ENCODE assay signal across 5 fruit fly cellular contexts in genomic region chr3L:11318532-11319170, dm6.
TF ChIP-seq lines count a peak whose summit lies in the region.

No protein-coding gene starts in this region.

- TF ChIP-seq CTCF in whole organism, embryonic (GFP tag; optimal IDR thresholded peaks at IDR 0.05; lab: Kevin White, UChicago) = peak; percentile 28

TF ChIP-seq in whole organism, adult, 20 proteins besides CTCF, POLR2A, EP300 and RAD21 (continues in another document):
- peak; percentile 46 for TF ChIP-seq kay (GFP tag; lab: Kevin White, UChicago; ENCODE audit: borderline replicate concordance)
- no peak for TF ChIP-seq Clk (GFP tag; optimal IDR thresholded peaks at IDR 0.05; lab: Kevin White, UChicago)
- TF ChIP-seq Hr96 (GFP tag; optimal IDR thresholded peaks at IDR 0.05; lab: Kevin White, UChicago) = peak; percentile 58
- TF ChIP-seq CG11617 (GFP tag; optimal IDR thresholded peaks at IDR 0.05; lab: Kevin White, UChicago) = no peak
- TF ChIP-seq ovo (GFP tag; optimal IDR thresholded peaks at IDR 0.05; lab: Kevin White, UChicago) = no peak
- TF ChIP-seq CG1620 (GFP tag; optimal IDR thresholded peaks at IDR 0.05; lab: Kevin White, UChicago) = no peak
- peak; percentile 28 for TF ChIP-seq CG33017 (tag; optimal IDR thresholded peaks at IDR 0.05; lab: Kevin White, UChicago)
- peak; percentile 44 for TF ChIP-seq CG7045 (GFP tag; optimal IDR thresholded peaks at IDR 0.05; lab: Kevin White, UChicago)
- peak; percentile 76 for TF ChIP-seq CG7101 (tag; optimal IDR thresholded peaks at IDR 0.05; lab: Kevin White, UChicago)
- peak; percentile 83 for TF ChIP-seq tj (GFP tag; optimal IDR thresholded peaks at IDR 0.05; lab: Kevin White, UChicago)
- TF ChIP-seq bab1 (GFP tag; optimal IDR thresholded peaks at IDR 0.05; lab: Kevin White, UChicago) = peak; percentile 93
- TF ChIP-seq CG14711 (tag; optimal IDR thresholded peaks at IDR 0.05; lab: Kevin White, UChicago) = peak; percentile 77
- peak; percentile 34 for TF ChIP-seq CG12768 (GFP tag; optimal IDR thresholded peaks at IDR 0.05; lab: Kevin White, UChicago)
- no peak for TF ChIP-seq CG5204 (GFP tag; optimal IDR thresholded peaks at IDR 0.05; lab: Kevin White, UChicago)
- TF ChIP-seq Crg-1 (GFP tag; optimal IDR thresholded peaks at IDR 0.05; lab: Kevin White, UChicago) = peak; percentile 45
- TF ChIP-seq cnc (optimal IDR thresholded peaks at IDR 0.05; lab: Kevin White, UChicago) = no peak
- no peak for TF ChIP-seq cic (GFP tag; optimal IDR thresholded peaks at IDR 0.05; lab: Kevin White, UChicago)
- TF ChIP-seq pad (GFP tag; optimal IDR thresholded peaks at IDR 0.05; lab: Kevin White, UChicago) = peak; percentile 68

TF ChIP-seq in whole organism, embryonic, 481 proteins besides CTCF, POLR2A, EP300 and RAD21 (continues in another document):
- TF ChIP-seq CG17612 (GFP tag; IDR thresholded peaks at IDR 0.05; lab: Robert Waterston, UW) (peak; percentile 66), unc-4 (GFP tag; IDR thresholded peaks at IDR 0.05; lab: Robert Waterston, UW; ENCODE audit: partially characterized antibody) (no peak), CG11093 (GFP tag; IDR thresholded peaks at IDR 0.05; lab: Robert Waterston, UW) (peak; percentile 82), dmrt11E (tag; optimal IDR thresholded peaks at IDR 0.05; lab: Kevin White, UChicago) (peak; percentile 70), CG31441 (GFP tag; IDR thresholded peaks at IDR 0.05; lab: Robert Waterston, UW) (peak; percentile 92), az2 (GFP tag; optimal IDR thresholded peaks at IDR 0.05; lab: Kevin White, UChicago) (peak; percentile 90), usp (GFP tag; optimal IDR thresholded peaks at IDR 0.05; lab: Kevin White, UChicago) (no peak), ash1 (GFP tag; optimal IDR thresholded peaks at IDR 0.05; lab: Kevin White, UChicago) (no peak), Dbx (GFP tag; IDR thresholded peaks at IDR 0.05; lab: Robert Waterston, UW) (peak; percentile 85), CG17359 (tag; optimal IDR thresholded peaks at IDR 0.05; lab: Kevin White, UChicago) (peak; percentile 90), CG1647 (GFP tag; optimal IDR thresholded peaks at IDR 0.05; lab: Kevin White, UChicago) (peak; percentile 81), CG7963 (GFP tag; IDR thresholded peaks at IDR 0.05; lab: Robert Waterston, UW; ENCODE audit: partially characterized antibody) (no peak), CG43689 (GFP tag; IDR thresholded peaks at IDR 0.05; lab: Robert Waterston, UW) (peak; percentile 67), cas (GFP tag; IDR thresholded peaks at IDR 0.05; lab: Robert Waterston, UW) (peak; percentile 70), stc (GFP tag; IDR thresholded peaks at IDR 0.05; lab: Robert Waterston, UW) (peak; percentile 91), CG14965 (GFP tag; optimal IDR thresholded peaks at IDR 0.05; lab: Kevin White, UChicago; ENCODE audit: borderline replicate concordance) (peak; percentile 64), repo (GFP tag; optimal IDR thresholded peaks at IDR 0.05; lab: Kevin White, UChicago) (peak; percentile 77), Oli (tag; optimal IDR thresholded peaks at IDR 0.05; lab: Kevin White, UChicago) (peak; percentile 91)

TF ChIP-seq in whole organism, prepupa, 60 proteins besides CTCF, POLR2A, EP300 and RAD21 (continues in another document):
- TF ChIP-seq CG6792 (GFP tag; optimal IDR thresholded peaks at IDR 0.05; lab: Kevin White, UChicago) (peak; percentile 85), CG6808 (GFP tag; optimal IDR thresholded peaks at IDR 0.05; lab: Kevin White, UChicago) (peak; percentile 48), fd59A (GFP tag; optimal IDR thresholded peaks at IDR 0.05; lab: Kevin White, UChicago) (peak; percentile 62), Sox102F (GFP tag; optimal IDR thresholded peaks at IDR 0.05; lab: Kevin White, UChicago) (peak; percentile 98), CG6163 (GFP tag; IDR thresholded peaks at IDR 0.05; lab: Robert Waterston, UW) (peak; percentile 93), CG16779 (tag; optimal IDR thresholded peaks at IDR 0.05; lab: Kevin White, UChicago) (peak; percentile 57), svp (GFP tag; lab: Kevin White, UChicago) (peak; percentile 99), cyc (GFP tag; optimal IDR thresholded peaks at IDR 0.05; lab: Kevin White, UChicago) (peak; percentile 98), CG7368 (GFP tag; optimal IDR thresholded peaks at IDR 0.05; lab: Kevin White, UChicago) (peak; percentile 67), Gug (GFP tag; IDR thresholded peaks at IDR 0.05; lab: Robert Waterston, UW) (peak; percentile 73), achi (GFP tag; optimal IDR thresholded peaks at IDR 0.05; lab: Kevin White, UChicago) (peak; percentile 79), CG11902 (GFP tag; optimal IDR thresholded peaks at IDR 0.05; lab: Kevin White, UChicago) (peak; percentile 84), pdm3 (GFP tag; optimal IDR thresholded peaks at IDR 0.05; lab: Kevin White, UChicago) (peak; percentile 90), net (GFP tag; optimal IDR thresholded peaks at IDR 0.05; lab: Kevin White, UChicago) (peak; percentile 79), CG8119 (GFP tag; IDR thresholded peaks at IDR 0.05; lab: Robert Waterston, UW) (peak; percentile 68), Smox (GFP tag; optimal IDR thresholded peaks at IDR 0.05; lab: Kevin White, UChicago) (peak; percentile 95), fd85E (GFP tag; optimal IDR thresholded peaks at IDR 0.05; lab: Kevin White, UChicago) (peak; percentile 46), Hr38 (GFP tag; optimal IDR thresholded peaks at IDR 0.05; lab: Kevin White, UChicago) (no peak), Hr4 (GFP tag; optimal IDR thresholded peaks at IDR 0.05; lab: Kevin White, UChicago) (peak; percentile 78), fkh (GFP tag; optimal IDR thresholded peaks at IDR 0.05; lab: Kevin White, UChicago) (peak; percentile 59)

TF ChIP-seq in whole organism, pupa, 21 proteins besides CTCF, POLR2A, EP300 and RAD21:
- TF ChIP-seq CG34367 (tag; optimal IDR thresholded peaks at IDR 0.05; lab: Kevin White, UChicago) (peak; percentile 69), CG32121 (GFP tag; IDR thresholded peaks at IDR 0.05; lab: Robert Waterston, UW) (peak; percentile 82), CG15710 (tag; optimal IDR thresholded peaks at IDR 0.05; lab: Kevin White, UChicago) (peak; percentile 70), rn (GFP tag; IDR thresholded peaks at IDR 0.05; lab: Robert Waterston, UW) (peak; percentile 66; the same call in 1 of the 2 replicates), CG4496 (GFP tag; IDR thresholded peaks at IDR 0.05; lab: Robert Waterston, UW) (peak; percentile 91), CG13204 (GFP tag; optimal IDR thresholded peaks at IDR 0.05; lab: Kevin White, UChicago) (no peak), CG8159 (tag; optimal IDR thresholded peaks at IDR 0.05; lab: Kevin White, UChicago) (peak; percentile 67), EcR (GFP tag; optimal IDR thresholded peaks at IDR 0.05; lab: Kevin White, UChicago) (no peak), Pif1A (GFP tag; optimal IDR thresholded peaks at IDR 0.05; lab: Kevin White, UChicago) (peak; percentile 87), CG17806 (tag; optimal IDR thresholded peaks at IDR 0.05; lab: Kevin White, UChicago) (peak; percentile 71), CG8301 (tag; optimal IDR thresholded peaks at IDR 0.05; lab: Kevin White, UChicago) (peak; percentile 71), CG10348 (GFP tag; IDR thresholded peaks at IDR 0.05; lab: Robert Waterston, UW) (no peak), gl (tag; optimal IDR thresholded peaks at IDR 0.05; lab: Kevin White, UChicago) (peak; percentile 5), Pif1B (GFP tag; optimal IDR thresholded peaks at IDR 0.05; lab: Kevin White, UChicago) (peak; percentile 81), CG9948 (tag; optimal IDR thresholded peaks at IDR 0.05; lab: Kevin White, UChicago) (peak; percentile 60), CG14655 (GFP tag; optimal IDR thresholded peaks at IDR 0.05; lab: Kevin White, UChicago) (peak; percentile 75), fd96Ca (GFP tag; IDR thresholded peaks at IDR 0.05; lab: Robert Waterston, UW) (peak; percentile 80), Ets98B (GFP tag; IDR thresholded peaks at IDR 0.05; lab: Robert Waterston, UW) (peak; percentile 77), Snoo (tag; optimal IDR thresholded peaks at IDR 0.05; lab: Kevin White, UChicago) (peak; percentile 92), D1 (tag; optimal IDR thresholded peaks at IDR 0.05; lab: Kevin White, UChicago) (no peak), CG12605 (GFP tag; IDR thresholded peaks at IDR 0.05; lab: Robert Waterston, UW) (peak; percentile 87)

TF ChIP-seq in whole organism, wandering third instar larva, 38 proteins besides CTCF, POLR2A, EP300 and RAD21 (continues in another document):
- no peak for TF ChIP-seq Vsx2 (GFP tag; optimal IDR thresholded peaks at IDR 0.05; lab: Kevin White, UChicago; ENCODE audit: partially characterized antibody)
- TF ChIP-seq br (GFP tag; optimal IDR thresholded peaks at IDR 0.05; lab: Kevin White, UChicago) = peak; percentile 87
- no peak for TF ChIP-seq N (GFP tag; optimal IDR thresholded peaks at IDR 0.05; lab: Kevin White, UChicago)
- peak; percentile 83 for TF ChIP-seq dmrt93B (GFP tag; optimal IDR thresholded peaks at IDR 0.05; lab: Kevin White, UChicago)
- peak; percentile 80 to 90 for TF ChIP-seq foxo (GFP tag; optimal IDR thresholded peaks at IDR 0.05; lab: Kevin White, UChicago)
- peak; percentile 47 for TF ChIP-seq Rel (GFP tag; optimal IDR thresholded peaks at IDR 0.05; lab: Kevin White, UChicago)
- TF ChIP-seq Rel (tag; optimal IDR thresholded peaks at IDR 0.05; lab: Kevin White, UChicago) = peak; percentile 91
- no peak for TF ChIP-seq usp (GFP tag; optimal IDR thresholded peaks at IDR 0.05; lab: Kevin White, UChicago)
- TF ChIP-seq Dif (GFP tag; optimal IDR thresholded peaks at IDR 0.05; lab: Kevin White, UChicago; ENCODE audit: partially characterized antibody) = no peak
- TF ChIP-seq fru (GFP tag; optimal IDR thresholded peaks at IDR 0.05; lab: Kevin White, UChicago) = peak; percentile 83
- peak; percentile 39 for TF ChIP-seq brk (GFP tag; optimal IDR thresholded peaks at IDR 0.05; lab: Kevin White, UChicago)
- TF ChIP-seq woc (GFP tag; optimal IDR thresholded peaks at IDR 0.05; lab: Kevin White, UChicago) = peak; percentile 79
- TF ChIP-seq h (GFP tag; optimal IDR thresholded peaks at IDR 0.05; lab: Kevin White, UChicago) = peak; percentile 92
- no peak for TF ChIP-seq jim (GFP tag; optimal IDR thresholded peaks at IDR 0.05; lab: Kevin White, UChicago)
- peak; percentile 86 for TF ChIP-seq rgr (GFP tag; optimal IDR thresholded peaks at IDR 0.05; lab: Kevin White, UChicago)
- peak; percentile 47 for TF ChIP-seq dsf (GFP tag; optimal IDR thresholded peaks at IDR 0.05; lab: Kevin White, UChicago; ENCODE audit: borderline replicate concordance)
- no peak for TF ChIP-seq pan (optimal IDR thresholded peaks at IDR 0.05; lab: Kevin White, UChicago)
- peak; percentile 72 for TF ChIP-seq sv (GFP tag; optimal IDR thresholded peaks at IDR 0.05; lab: Kevin White, UChicago)
- TF ChIP-seq Hnf4 (GFP tag; optimal IDR thresholded peaks at IDR 0.05; lab: Kevin White, UChicago) = peak; percentile 87
- peak; percentile 46 for TF ChIP-seq Dfd (GFP tag; optimal IDR thresholded peaks at IDR 0.05; lab: Kevin White, UChicago)
- peak; percentile 20 for TF ChIP-seq CrebA (GFP tag; optimal IDR thresholded peaks at IDR 0.05; lab: Kevin White, UChicago; ENCODE audit: borderline replicate concordance)
- peak; percentile 94 for TF ChIP-seq CG32264 (GFP tag; optimal IDR thresholded peaks at IDR 0.05; lab: Kevin White, UChicago)
- peak; percentile 36 for TF ChIP-seq GATAd (GFP tag; optimal IDR thresholded peaks at IDR 0.05; lab: Kevin White, UChicago)
